Worm (Caenorhabditis elegans) whole organism, L4 larva: ENCODE measurements around the gene ugt-22.

ENCODE experiments used
- F49E8.2 ChIP-seq: sonication (generic microtip); optimal IDR thresholded peaks from 2 replicates; lab custom pipeline; 2016; ENCODE audit warnings: missing compliant biosample characterization, mild to moderate bottlenecking, missing genetic modification characterization, borderline replicate concordance
- Y48G9A.11 ChIP-seq: fragments of 200-800 bp; sonication (Bioruptor generic); IDR thresholded peaks from 2 replicates; pipeline ENCODE4 v1.3.6; 2022; ENCODE audit warnings: missing genetic modification reagents, missing genetic modification characterization, missing compliant biosample characterization
- Y75B8A.6 ChIP-seq: fragments of 200-800 bp; sonication (Bioruptor generic); IDR thresholded peaks from 2 replicates; pipeline ENCODE4 v1.3.6; 2022; ENCODE audit warnings: missing genetic modification reagents, missing genetic modification characterization, missing compliant biosample characterization
- aha-1 ChIP-seq: fragments of 150-350 bp; peaks from one replicate; lab custom pipeline; 2014; ENCODE audit warnings: missing biosample characterization, missing genetic modification characterization
- ceh-20 ChIP-seq: fragments of 200-800 bp; sonication (Bioruptor generic); IDR thresholded peaks from 2 replicates; pipeline ENCODE4 v1.3.6; 2022; ENCODE audit warnings: missing genetic modification reagents, missing genetic modification characterization, missing compliant biosample characterization
- dmd-6 ChIP-seq: fragments of 200-800 bp; sonication (Bioruptor generic); IDR thresholded peaks from 2 replicates; pipeline ENCODE4 v1.3.6; 2022; ENCODE audit warnings: missing genetic modification reagents, missing genetic modification characterization, missing compliant biosample characterization
- duxl-1 ChIP-seq: sonication (generic microtip); optimal IDR thresholded peaks from 2 replicates; lab custom pipeline; 2016; ENCODE audit warnings: mild to moderate bottlenecking, missing genetic modification characterization, moderate library complexity, missing compliant biosample characterization; ENCODE audit not compliant: poor library complexity
- egl-27 ChIP-seq: sonication (generic microtip); optimal IDR thresholded peaks from 3 replicates; lab custom pipeline; 2017; ENCODE audit warnings: missing biosample characterization, missing genetic modification reagents, missing genetic modification characterization
- mdl-1 ChIP-seq, 2 experiments: fragments of 150-350 bp in 1 of 2; sonication (generic microtip) in 1 of 2; optimal IDR thresholded peaks; 2 replicates each; lab custom pipeline; 2014 to 2017; ENCODE audit warnings: missing biosample characterization in 2 of 2, missing genetic modification characterization in 2 of 2
- mes-2 ChIP-seq: sonication (generic microtip); optimal IDR thresholded peaks from 2 replicates; lab custom pipeline; 2016; ENCODE audit warnings: missing genotype, mild to moderate bottlenecking, missing genetic modification characterization, missing compliant biosample characterization; ENCODE audit not compliant: poor library complexity, severe bottlenecking
- nhr-77 ChIP-seq: fragments of 150-350 bp; optimal IDR thresholded peaks from 2 replicates; lab custom pipeline; 2014; ENCODE audit warnings: missing biosample characterization, missing genetic modification characterization
- skn-1 ChIP-seq: fragments of 150-350 bp; optimal IDR thresholded peaks from 2 replicates; lab custom pipeline; 2014; ENCODE audit warnings: missing biosample characterization, missing genetic modification characterization
- snpc-1.2 ChIP-seq: fragments of 200-800 bp; sonication (Bioruptor generic); IDR thresholded peaks from 2 replicates; pipeline ENCODE4 v1.3.6; 2022; ENCODE audit warnings: missing genetic modification reagents, missing genetic modification characterization, missing compliant biosample characterization
- unc-62 ChIP-seq, 3 experiments: fragments of 150-350 bp in 1 of 3; sonication (generic microtip); optimal IDR thresholded peaks in 2 of 3; peaks in 1 of 3; 1 replicate in 1 of 3; 2 replicates in 2 of 3; lab custom pipeline; 2014 to 2017; ENCODE audit warnings: missing biosample characterization in 3 of 3, missing genetic modification characterization in 3 of 3, missing genetic modification reagents in 3 of 3, missing genotype in 1 of 3
- zfp-2 ChIP-seq: sonication (generic microtip); optimal IDR thresholded peaks from 2 replicates; lab custom pipeline; 2016; ENCODE audit warnings: mild to moderate bottlenecking, missing genetic modification characterization, missing compliant biosample characterization

The ugt-22 gene

ce11 chrIV:13687631-13688030, 48.6 kb downstream of the ugt-22 start:
- TF ChIP-seq Y48G9A.11 (peak; percentile 70), F49E8.2 (no peak), snpc-1.2 (GFP tag; lab: Robert Waterston, UW) (peak; percentile 78)

- TF ChIP-seq mdl-1 (tag; optimal IDR thresholded peaks at IDR 0.05; lab: Kevin White, UChicago) = no peak
- TF ChIP-seq aha-1 (tag; lab: Kevin White, UChicago) = peak; percentile 28
- TF ChIP-seq ceh-20 (GFP tag; lab: Robert Waterston, UW) = 0 out of 2 replicates have a peak, but pooled peaks have one; percentile 30
- TF ChIP-seq unc-62 (GFP tag; optimal IDR thresholded peaks at IDR 0.05 in 1 of 2; lab: Kevin White, UChicago) = peak in 1 of 2 experiments; percentile 99
- TF ChIP-seq unc-62 (tag; optimal IDR thresholded peaks at IDR 0.05; lab: Kevin White, UChicago) = no peak
These were observed 50.3 kb downstream of the ugt-22 start, which contains the start of gene T23G4.2 for ce11 chrIV:13689302-13689880. T23G4.2 (minus strand) TSS chrIV:13689556.

- TF ChIP-seq nhr-77 (tag; lab: Kevin White, UChicago) (no peak), mes-2 (tag; lab: Kevin White, UChicago) (no peak)
These were observed 53.5 kb downstream of the ugt-22 start for ce11 chrIV:13692522-13692921.

ce11 chrIV:13693976-13694375, 54.9 kb downstream of the ugt-22 start:
- TF ChIP-seq Y75B8A.6 (GFP tag; lab: Robert Waterston, UW) = no peak
- no peak for TF ChIP-seq ceh-20 (GFP tag; lab: Robert Waterston, UW)
- no peak for TF ChIP-seq duxl-1
- no peak for TF ChIP-seq skn-1 (tag; lab: Kevin White, UChicago)
- no peak for TF ChIP-seq zfp-2 (tag; lab: Kevin White, UChicago)
- TF ChIP-seq egl-27 (tag; lab: Kevin White, UChicago) = no peak
- TF ChIP-seq dmd-6 (GFP tag; lab: Robert Waterston, UW) = no peak
